Worm (Caenorhabditis elegans): ENCODE measurements around the gene K10C8.4.

Gene K10C8.4

DNA sequence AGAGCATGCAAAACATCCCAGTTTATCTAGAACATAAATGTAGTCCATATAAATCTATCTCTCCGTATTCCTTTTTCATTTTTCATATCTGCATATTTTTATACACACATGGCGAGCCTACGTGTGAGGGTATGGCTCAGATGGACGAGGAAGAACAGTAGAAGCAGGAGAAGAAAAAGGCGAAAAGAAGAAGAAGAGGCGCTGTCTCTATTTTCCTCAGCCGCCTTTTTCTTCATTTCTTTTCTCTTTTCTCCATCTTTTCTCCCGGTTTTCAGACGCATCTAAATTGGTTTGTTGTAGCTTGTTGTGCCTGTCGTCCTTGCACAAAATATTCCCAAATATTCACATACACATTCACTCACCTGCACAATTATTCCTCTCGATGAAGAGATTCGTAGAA is at the start of gene K10C8.4:
Gene K10C8.4, plus strand, starts transcription at position 301 of the 400 bp plus-strand sequence.
- TF ChIP-seq ztf-29 (GFP tag; IDR thresholded peaks at IDR 0.05) (no peak), klf-2 (GFP tag; conservative IDR thresholded peaks at IDR 0.05) (no peak), cog-1 (tag; optimal IDR thresholded peaks at IDR 0.05) (no peak), T22C8.4 (GFP tag; IDR thresholded peaks at IDR 0.05) (no peak), med-1 (GFP tag; optimal IDR thresholded peaks at IDR 0.05; ENCODE audit: insufficient read depth) (no peak), flt-1 (GFP tag; IDR thresholded peaks at IDR 0.05) (no peak), tab-1 (GFP tag; IDR thresholded peaks at IDR 0.05) (no peak), ref-1 (GFP tag; conservative IDR thresholded peaks at IDR 0.05) (no peak), ztf-23 (GFP tag; IDR thresholded peaks at IDR 0.05) (no peak)

DNA sequence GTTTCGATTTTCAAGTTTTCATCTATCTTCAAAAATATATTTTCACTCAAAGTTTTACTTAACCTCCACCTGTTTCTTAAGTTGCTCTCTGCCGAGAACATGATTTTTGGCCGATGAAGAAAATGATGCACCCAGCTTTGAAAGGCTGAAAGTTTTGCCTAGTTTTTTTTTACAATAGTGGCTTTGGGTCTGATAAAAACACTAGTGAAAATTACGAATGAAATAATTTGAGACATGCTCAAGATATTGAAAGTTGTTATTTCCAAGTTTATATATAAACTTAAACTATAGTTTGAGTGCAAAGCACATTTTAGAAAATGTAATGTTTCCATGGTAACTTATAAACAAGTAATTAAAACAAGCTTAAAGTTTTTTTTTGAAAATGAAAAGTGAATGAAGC is 46.9 kb upstream of the K10C8.4 start, which contains the start of gene gpa-9:
Gene gpa-9, minus strand, starts transcription at position 101 of the 400 bp plus-strand sequence.
- TF ChIP-seq klf-2 (GFP tag; conservative IDR thresholded peaks at IDR 0.05) (no peak), ztf-23 (GFP tag; IDR thresholded peaks at IDR 0.05) (no peak), tab-1 (GFP tag; IDR thresholded peaks at IDR 0.05) (no peak), ref-1 (GFP tag; conservative IDR thresholded peaks at IDR 0.05) (no peak), T22C8.4 (GFP tag; IDR thresholded peaks at IDR 0.05) (no peak), flt-1 (GFP tag; IDR thresholded peaks at IDR 0.05) (no peak), cog-1 (tag; optimal IDR thresholded peaks at IDR 0.05) (no peak), ztf-29 (GFP tag; IDR thresholded peaks at IDR 0.05) (no peak), med-1 (GFP tag; optimal IDR thresholded peaks at IDR 0.05; ENCODE audit: insufficient read depth) (no peak)

DNA sequence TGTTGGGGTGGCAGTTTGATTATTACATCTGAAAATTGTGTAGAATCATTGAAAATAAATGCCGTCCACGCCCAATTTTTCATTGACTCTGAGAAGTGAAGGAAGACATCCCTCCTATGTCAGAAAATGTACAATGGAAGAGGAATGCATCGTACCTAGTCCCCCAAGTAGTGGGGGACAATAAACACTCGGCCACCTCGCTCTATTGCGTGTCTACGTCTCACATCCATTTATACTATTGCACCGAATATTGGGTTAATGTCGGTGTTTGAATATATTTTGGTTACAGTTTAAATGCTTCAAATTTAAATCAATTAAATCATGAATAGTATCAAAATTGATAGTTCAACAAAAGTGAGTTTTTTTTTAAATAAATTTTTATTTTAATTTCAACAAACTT is 46.4 kb upstream of the K10C8.4 start, which contains the start of gene lin-25:
Gene lin-25, plus strand, starts transcription at position 290 of the 400 bp plus-strand sequence.
- TF ChIP-seq T22C8.4 (GFP tag; IDR thresholded peaks at IDR 0.05), result no peak
- TF ChIP-seq ref-1 (GFP tag; conservative IDR thresholded peaks at IDR 0.05), result no peak
- no peak for TF ChIP-seq cog-1 (tag; optimal IDR thresholded peaks at IDR 0.05)
- TF ChIP-seq ztf-29 (GFP tag; IDR thresholded peaks at IDR 0.05), result no peak
- no peak for TF ChIP-seq ztf-23 (GFP tag; IDR thresholded peaks at IDR 0.05)
- no peak for TF ChIP-seq tab-1 (GFP tag; IDR thresholded peaks at IDR 0.05)
- no peak for TF ChIP-seq klf-2 (GFP tag; conservative IDR thresholded peaks at IDR 0.05)
- TF ChIP-seq med-1 (GFP tag; optimal IDR thresholded peaks at IDR 0.05; ENCODE audit: insufficient read depth), result no peak
- no peak for TF ChIP-seq flt-1 (GFP tag; IDR thresholded peaks at IDR 0.05)

DNA sequence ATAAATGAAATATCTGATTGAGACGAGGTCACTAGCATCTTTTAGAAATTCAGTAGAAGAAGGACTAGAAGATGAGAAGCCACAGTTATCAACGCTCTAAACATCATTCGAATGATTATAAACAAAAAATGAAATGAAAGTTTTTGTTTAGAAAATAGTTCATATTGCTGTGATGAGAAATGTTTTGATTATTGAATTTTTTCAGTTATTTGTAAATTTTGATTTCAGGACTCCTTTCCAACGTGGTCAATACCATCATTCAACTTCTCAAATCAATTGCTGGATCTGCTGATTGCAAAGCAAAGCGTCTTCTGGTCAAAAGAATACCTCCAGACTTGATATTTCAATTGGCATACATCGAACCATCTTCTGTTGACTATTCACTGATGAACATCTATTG is 37.9 kb upstream of the K10C8.4 start, which contains the start of gene W05B10.6:
Gene W05B10.6, minus strand, starts transcription at position 101 of the 400 bp plus-strand sequence.
- TF ChIP-seq ztf-29 (GFP tag; IDR thresholded peaks at IDR 0.05) (no peak), ztf-23 (GFP tag; IDR thresholded peaks at IDR 0.05) (no peak), med-1 (GFP tag; optimal IDR thresholded peaks at IDR 0.05; ENCODE audit: insufficient read depth) (no peak), flt-1 (GFP tag; IDR thresholded peaks at IDR 0.05) (no peak), cog-1 (tag; optimal IDR thresholded peaks at IDR 0.05) (no peak), T22C8.4 (GFP tag; IDR thresholded peaks at IDR 0.05) (no peak), klf-2 (GFP tag; conservative IDR thresholded peaks at IDR 0.05) (no peak), ref-1 (GFP tag; conservative IDR thresholded peaks at IDR 0.05) (no peak)

DNA sequence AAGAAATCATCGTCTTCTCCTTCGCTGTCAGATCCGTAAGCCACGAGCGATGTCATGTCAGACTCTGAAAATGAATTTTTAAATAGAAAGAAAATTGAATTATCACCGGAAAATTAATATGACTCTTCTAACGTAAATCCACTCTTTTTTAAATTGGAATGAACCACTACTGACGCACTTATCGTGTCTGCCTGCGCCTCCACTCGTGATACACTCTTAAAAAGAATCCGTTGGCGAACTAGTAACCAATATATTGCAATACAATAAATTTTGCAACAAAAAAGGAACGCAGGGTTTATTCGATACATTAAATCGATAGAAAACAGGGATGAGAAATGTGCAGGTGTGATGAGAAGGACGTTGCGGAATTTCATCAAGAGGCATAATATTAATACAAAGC is 36.6 kb upstream of the K10C8.4 start, which contains the start of gene ccch-3:
Gene ccch-3, minus strand, starts transcription at position 262 of the 400 bp plus-strand sequence.
- no peak for TF ChIP-seq med-1 (GFP tag; optimal IDR thresholded peaks at IDR 0.05; ENCODE audit: insufficient read depth)
- TF ChIP-seq klf-2 (GFP tag; conservative IDR thresholded peaks at IDR 0.05), result no peak
- no peak for TF ChIP-seq ref-1 (GFP tag; conservative IDR thresholded peaks at IDR 0.05)
- no peak for TF ChIP-seq cog-1 (tag; optimal IDR thresholded peaks at IDR 0.05)
- TF ChIP-seq flt-1 (GFP tag; IDR thresholded peaks at IDR 0.05), result no peak
- TF ChIP-seq tab-1 (GFP tag; IDR thresholded peaks at IDR 0.05), result no peak
- TF ChIP-seq ztf-23 (GFP tag; IDR thresholded peaks at IDR 0.05), result no peak
- TF ChIP-seq ztf-29 (GFP tag; IDR thresholded peaks at IDR 0.05), result no peak
- no peak for TF ChIP-seq T22C8.4 (GFP tag; IDR thresholded peaks at IDR 0.05)

DNA sequence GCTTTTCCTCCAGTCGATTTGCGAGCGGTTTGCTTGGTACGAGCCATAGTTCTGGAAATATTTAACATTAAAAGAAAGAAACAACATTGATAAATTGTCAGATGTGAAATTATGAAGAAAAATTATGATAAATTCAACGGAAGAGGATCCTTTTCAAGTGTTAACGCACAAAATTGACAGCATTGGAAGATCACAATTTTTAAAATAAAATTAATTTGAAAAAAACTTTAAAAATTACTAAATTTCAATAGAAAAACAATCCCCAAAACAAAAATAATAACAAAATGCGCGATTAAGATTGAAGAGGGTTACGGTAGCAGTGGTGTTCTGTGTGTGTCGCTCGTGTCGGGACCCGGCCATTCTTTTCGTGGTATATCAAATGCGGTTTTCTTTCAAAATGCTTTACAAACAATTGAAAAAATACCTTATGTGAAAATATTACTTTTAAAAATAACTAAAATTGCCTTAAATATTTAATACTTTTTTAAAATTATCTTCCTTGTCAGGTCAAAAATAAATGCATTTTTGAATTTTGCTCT is 35.7 kb upstream of the K10C8.4 start, which contains the start of gene his-74:
Gene his-74, minus strand, starts transcription at position 51 of the 539 bp plus-strand sequence.
- TF ChIP-seq ref-1 (GFP tag; conservative IDR thresholded peaks at IDR 0.05) (no peak), T22C8.4 (GFP tag; IDR thresholded peaks at IDR 0.05) (no peak), klf-2 (GFP tag; conservative IDR thresholded peaks at IDR 0.05) (no peak), cog-1 (tag; optimal IDR thresholded peaks at IDR 0.05) (no peak), tab-1 (GFP tag; IDR thresholded peaks at IDR 0.05) (no peak), ztf-29 (GFP tag; IDR thresholded peaks at IDR 0.05) (no peak), med-1 (GFP tag; optimal IDR thresholded peaks at IDR 0.05; ENCODE audit: insufficient read depth) (no peak), ztf-23 (GFP tag; IDR thresholded peaks at IDR 0.05) (no peak), flt-1 (GFP tag; IDR thresholded peaks at IDR 0.05) (no peak)

DNA sequence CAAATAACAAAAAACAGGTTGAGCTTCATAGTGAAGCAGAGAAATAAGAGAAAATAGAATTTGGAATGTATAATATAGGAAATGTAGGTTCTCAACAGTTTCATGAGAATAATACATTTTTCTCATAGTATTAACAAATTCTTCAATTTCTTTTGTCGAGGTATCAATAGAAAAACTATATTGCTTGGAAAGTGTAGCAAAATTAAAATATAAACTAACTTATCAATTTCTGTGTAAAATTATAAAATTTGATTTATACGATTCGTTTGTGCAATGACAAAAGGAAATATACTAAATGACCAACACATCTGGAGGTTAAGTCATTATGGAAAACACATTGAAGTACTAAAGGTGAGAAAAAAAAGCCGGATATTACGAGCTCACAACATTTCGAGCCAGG is 34.4 kb upstream of the K10C8.4 start, which contains the start of gene W05B10.3:
Gene W05B10.3, minus strand, starts transcription at position 101 of the 400 bp plus-strand sequence.
- TF ChIP-seq ztf-23 (GFP tag; IDR thresholded peaks at IDR 0.05) (no peak), ref-1 (GFP tag; conservative IDR thresholded peaks at IDR 0.05) (no peak), cog-1 (tag; optimal IDR thresholded peaks at IDR 0.05) (no peak), tab-1 (GFP tag; IDR thresholded peaks at IDR 0.05) (no peak), klf-2 (GFP tag; conservative IDR thresholded peaks at IDR 0.05) (no peak), ztf-29 (GFP tag; IDR thresholded peaks at IDR 0.05) (no peak), med-1 (GFP tag; optimal IDR thresholded peaks at IDR 0.05; ENCODE audit: insufficient read depth) (no peak)

DNA sequence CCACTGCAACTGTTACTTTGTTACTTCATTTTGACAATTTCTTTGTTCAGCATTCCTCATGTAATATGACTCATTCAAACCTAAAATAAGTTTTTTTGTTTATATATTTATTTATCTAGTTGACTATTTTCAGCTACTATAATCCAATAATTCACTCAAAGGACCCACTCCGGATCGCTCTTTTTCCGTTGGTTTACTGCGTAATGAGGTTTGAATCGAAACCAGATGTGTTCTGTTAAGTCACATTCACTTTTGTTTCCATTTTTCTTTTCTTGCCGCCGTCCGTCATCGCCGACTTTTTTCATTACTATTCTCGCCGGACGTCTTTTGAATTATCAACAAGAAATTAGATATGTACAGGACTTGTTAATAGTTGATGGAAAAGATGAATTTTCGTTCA is 32.7 kb upstream of the K10C8.4 start:
- TF ChIP-seq T22C8.4 (GFP tag; IDR thresholded peaks at IDR 0.05) (no peak), ztf-29 (GFP tag; IDR thresholded peaks at IDR 0.05) (no peak), cog-1 (tag; optimal IDR thresholded peaks at IDR 0.05) (no peak), flt-1 (GFP tag; IDR thresholded peaks at IDR 0.05) (no peak), med-1 (GFP tag; optimal IDR thresholded peaks at IDR 0.05; ENCODE audit: insufficient read depth) (no peak), ztf-23 (GFP tag; IDR thresholded peaks at IDR 0.05) (no peak), klf-2 (GFP tag; conservative IDR thresholded peaks at IDR 0.05) (no peak), tab-1 (GFP tag; IDR thresholded peaks at IDR 0.05) (no peak), ref-1 (GFP tag; conservative IDR thresholded peaks at IDR 0.05) (no peak)

DNA sequence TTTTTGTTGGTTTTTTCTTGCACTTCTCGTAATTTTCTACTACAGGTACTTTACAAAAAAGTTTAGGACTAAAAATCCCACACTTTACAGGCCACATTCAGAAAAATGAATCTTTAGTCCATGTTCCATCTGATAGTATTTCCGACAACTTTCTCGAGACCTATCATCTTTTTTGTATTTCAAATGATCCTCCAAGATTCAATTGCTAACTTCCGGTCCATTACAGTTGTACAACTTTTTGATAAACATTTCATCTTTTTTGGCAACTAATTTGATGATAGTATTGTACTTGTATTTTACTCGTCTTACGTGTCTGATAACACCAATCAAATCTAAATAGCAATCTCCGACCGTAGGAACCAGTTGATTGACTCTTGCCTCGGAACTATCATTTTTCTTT is 28.7 kb upstream of the K10C8.4 start:
- TF ChIP-seq T22C8.4 (GFP tag; IDR thresholded peaks at IDR 0.05) (no peak), med-1 (GFP tag; optimal IDR thresholded peaks at IDR 0.05; ENCODE audit: insufficient read depth) (no peak), flt-1 (GFP tag; IDR thresholded peaks at IDR 0.05) (no peak), ztf-29 (GFP tag; IDR thresholded peaks at IDR 0.05) (no peak)

Data from whole organism, midembryonic.